Fruit fly (Drosophila melanogaster): Measurements from ENCODE around the gene Hs6st.
A peak's percentile ranks its signal among the peaks of the same experiment; 100 is the strongest.

The Hs6st gene

DNA sequence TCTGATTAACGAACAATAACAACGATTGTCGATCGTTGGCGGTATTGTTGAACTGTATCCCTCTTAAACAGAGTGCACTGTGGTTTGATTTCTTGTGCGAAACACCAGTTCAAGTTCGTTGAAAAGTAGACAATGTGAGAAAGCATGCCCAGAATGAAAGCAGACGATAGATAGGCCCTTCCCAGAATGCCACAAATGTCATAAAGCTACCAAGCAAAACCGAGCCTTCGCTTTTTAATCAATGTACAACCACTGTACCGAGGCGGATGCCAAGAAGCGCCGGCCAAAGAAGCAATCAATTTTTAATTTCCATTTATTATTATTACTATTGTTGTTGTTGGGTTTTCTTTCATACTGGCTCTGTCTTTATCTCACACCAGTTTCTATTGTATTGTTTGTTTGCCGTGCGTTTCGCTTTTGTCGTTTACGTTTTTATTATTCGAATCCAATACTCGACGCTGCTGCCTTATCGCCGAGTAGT lies 99.4 kb downstream of the Hs6st start (continued):
- TF ChIP-seq woc (GFP tag; optimal IDR thresholded peaks at IDR 0.05) (peak; percentile 41), fru (GFP tag; optimal IDR thresholded peaks at IDR 0.05) (peak; percentile 69), foxo (GFP tag; optimal IDR thresholded peaks at IDR 0.05) (peak; percentile 5 to 85), psq (GFP tag; optimal IDR thresholded peaks at IDR 0.05) (peak; percentile 69), tai (GFP tag; optimal IDR thresholded peaks at IDR 0.05) (no peak)

DNA sequence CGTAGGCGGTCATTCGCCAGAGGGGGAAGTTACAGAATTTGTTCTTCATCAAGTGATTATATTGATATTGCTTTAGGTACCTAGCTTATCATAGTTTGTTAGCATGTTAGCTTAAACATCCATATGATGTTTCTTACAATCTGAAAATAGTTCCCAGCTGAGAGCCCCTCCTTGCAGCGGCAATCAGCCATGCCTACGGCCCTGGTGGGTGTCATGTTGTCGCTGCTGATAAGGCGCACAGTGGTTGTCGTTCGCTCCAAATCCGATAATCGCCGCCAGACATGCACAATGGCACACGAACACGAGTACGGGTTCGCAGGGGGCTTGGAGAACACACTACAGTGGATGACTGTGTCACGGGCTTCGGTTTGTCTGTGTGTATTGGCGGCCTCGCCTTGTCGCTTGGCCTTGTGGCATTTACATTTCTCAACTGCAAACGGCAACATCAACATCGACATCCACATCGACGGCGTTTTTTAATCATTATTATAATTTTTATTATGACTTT lies 102.3 kb downstream of the Hs6st start:
- TF ChIP-seq dmrt93B (GFP tag; optimal IDR thresholded peaks at IDR 0.05) (peak; percentile 83), Jra (GFP tag; optimal IDR thresholded peaks at IDR 0.05) (peak; percentile 92), Rel (GFP tag; optimal IDR thresholded peaks at IDR 0.05) (peak; percentile 33), Rel (tag; optimal IDR thresholded peaks at IDR 0.05) (peak; percentile 87), dl (GFP tag; optimal IDR thresholded peaks at IDR 0.05; ENCODE audit: insufficient read depth in 1 of 2, partially characterized antibody in 2 of 2) (no peak), Myc (optimal IDR thresholded peaks at IDR 0.05) (no peak), N (GFP tag; optimal IDR thresholded peaks at IDR 0.05) (no peak), Hr78 (GFP tag; optimal IDR thresholded peaks at IDR 0.05) (no peak), HLH106 (tag; optimal IDR thresholded peaks at IDR 0.05) (peak; percentile 89), pan (optimal IDR thresholded peaks at IDR 0.05) (no peak), rgr (GFP tag; optimal IDR thresholded peaks at IDR 0.05) (peak; percentile 96), Mio (GFP tag; optimal IDR thresholded peaks at IDR 0.05) (peak; percentile 78), Hr83 (GFP tag; optimal IDR thresholded peaks at IDR 0.05; ENCODE audit: poor library complexity, severe bottlenecking) (peak; percentile 81), woc (GFP tag; optimal IDR thresholded peaks at IDR 0.05) (peak; percentile 75), Hnf4 (GFP tag; optimal IDR thresholded peaks at IDR 0.05) (peak; percentile 92), usp (GFP tag; optimal IDR thresholded peaks at IDR 0.05) (no peak), Abd-B (GFP tag; optimal IDR thresholded peaks at IDR 0.05) (no peak), dsf (GFP tag; optimal IDR thresholded peaks at IDR 0.05; ENCODE audit: borderline replicate concordance) (peak; percentile 56), br (GFP tag; optimal IDR thresholded peaks at IDR 0.05) (peak; percentile 95), Dif (GFP tag; optimal IDR thresholded peaks at IDR 0.05; ENCODE audit: partially characterized antibody) (peak; percentile 42), jim (GFP tag; optimal IDR thresholded peaks at IDR 0.05) (peak; percentile 10), CrebA (GFP tag; optimal IDR thresholded peaks at IDR 0.05; ENCODE audit: borderline replicate concordance) (no peak), psq (GFP tag; optimal IDR thresholded peaks at IDR 0.05) (peak; percentile 86), h (GFP tag; optimal IDR thresholded peaks at IDR 0.05) (peak; percentile 95), Vsx2 (GFP tag; optimal IDR thresholded peaks at IDR 0.05; ENCODE audit: partially characterized antibody) (no peak), lola (GFP tag; optimal IDR thresholded peaks at IDR 0.05) (no peak), GATAd (GFP tag; optimal IDR thresholded peaks at IDR 0.05) (peak; percentile 45), brk (GFP tag; optimal IDR thresholded peaks at IDR 0.05) (no peak), ey (GFP tag; optimal IDR thresholded peaks at IDR 0.05) (peak; percentile 96), sv (GFP tag; optimal IDR thresholded peaks at IDR 0.05) (peak; percentile 68), Dfd (GFP tag; optimal IDR thresholded peaks at IDR 0.05) (no peak), tai (GFP tag; optimal IDR thresholded peaks at IDR 0.05) (peak; percentile 89), Sp1 (GFP tag; optimal IDR thresholded peaks at IDR 0.05) (peak; percentile 86), CG9705 (GFP tag; optimal IDR thresholded peaks at IDR 0.05) (peak; percentile 52), CG32264 (GFP tag; optimal IDR thresholded peaks at IDR 0.05) (peak; percentile 66), fru (GFP tag; optimal IDR thresholded peaks at IDR 0.05) (peak; percentile 95), foxo (GFP tag; optimal IDR thresholded peaks at IDR 0.05) (peak; percentile 6 to 94), OdsH (GFP tag; optimal IDR thresholded peaks at IDR 0.05) (peak; percentile 95), sage (GFP tag; optimal IDR thresholded peaks at IDR 0.05) (peak; percentile 55)

DNA sequence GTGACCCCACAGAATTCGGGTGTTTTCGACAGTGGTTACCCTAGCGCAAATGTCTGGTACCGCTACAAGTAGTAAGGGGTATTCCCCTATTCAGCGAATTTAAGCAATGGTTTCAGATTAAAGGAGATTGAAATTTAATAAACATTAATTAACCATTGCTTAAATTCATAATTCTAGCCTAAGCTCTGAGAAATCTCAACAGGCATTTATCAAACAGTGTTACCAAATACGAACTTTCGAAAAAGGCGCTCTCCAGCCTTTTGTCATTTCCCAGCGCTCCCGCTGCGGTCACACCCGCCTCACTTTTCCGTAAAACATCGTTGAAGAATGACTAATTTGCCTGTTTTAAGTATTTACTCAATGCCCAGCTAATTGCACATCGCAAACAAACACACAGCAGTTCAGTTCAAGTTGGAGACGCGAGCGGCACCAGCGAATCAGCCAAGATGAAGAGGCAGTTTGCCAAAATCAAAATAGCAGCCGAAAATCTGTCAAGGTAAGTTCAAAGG lies 103.4 kb downstream of the Hs6st start, which contains the start of the genes Surf6 and RhoGAP92B:
Gene Surf6 (minus strand): TSS at position 4 of the 509 bp plus-strand sequence.
Gene RhoGAP92B (plus strand): TSS at position 300 of the 509 bp plus-strand sequence.
- no peak for TF ChIP-seq tai (GFP tag; optimal IDR thresholded peaks at IDR 0.05)
- TF ChIP-seq ey (GFP tag; optimal IDR thresholded peaks at IDR 0.05): peak; percentile 59
- no peak for TF ChIP-seq Vsx2 (GFP tag; optimal IDR thresholded peaks at IDR 0.05; ENCODE audit: partially characterized antibody)
- TF ChIP-seq Dif (GFP tag; optimal IDR thresholded peaks at IDR 0.05; ENCODE audit: partially characterized antibody): no peak
- TF ChIP-seq lola (GFP tag; optimal IDR thresholded peaks at IDR 0.05): no peak
- no peak for TF ChIP-seq Mio (GFP tag; optimal IDR thresholded peaks at IDR 0.05)
- peak; percentile 49 for TF ChIP-seq Myc (optimal IDR thresholded peaks at IDR 0.05)
- peak; percentile 49 for TF ChIP-seq HLH106 (tag; optimal IDR thresholded peaks at IDR 0.05)
- no peak for TF ChIP-seq Dfd (GFP tag; optimal IDR thresholded peaks at IDR 0.05)
- TF ChIP-seq dsf (GFP tag; optimal IDR thresholded peaks at IDR 0.05; ENCODE audit: borderline replicate concordance): peak; percentile 8
- TF ChIP-seq Sp1 (GFP tag; optimal IDR thresholded peaks at IDR 0.05): peak; percentile 65
- TF ChIP-seq h (GFP tag; optimal IDR thresholded peaks at IDR 0.05): peak; percentile 81
- TF ChIP-seq dmrt93B (GFP tag; optimal IDR thresholded peaks at IDR 0.05): no peak
- TF ChIP-seq usp (GFP tag; optimal IDR thresholded peaks at IDR 0.05): no peak
- TF ChIP-seq fru (GFP tag; optimal IDR thresholded peaks at IDR 0.05): peak; percentile 62
- no peak for TF ChIP-seq dl (GFP tag; optimal IDR thresholded peaks at IDR 0.05; ENCODE audit: insufficient read depth in 1 of 2, partially characterized antibody in 2 of 2)
- no peak for TF ChIP-seq Hr78 (GFP tag; optimal IDR thresholded peaks at IDR 0.05)
- no peak for TF ChIP-seq N (GFP tag; optimal IDR thresholded peaks at IDR 0.05)
- peak; percentile 56 for TF ChIP-seq rgr (GFP tag; optimal IDR thresholded peaks at IDR 0.05)
- no peak for TF ChIP-seq Rel (GFP tag; optimal IDR thresholded peaks at IDR 0.05)
- TF ChIP-seq Rel (tag; optimal IDR thresholded peaks at IDR 0.05): peak; percentile 93
- no peak for TF ChIP-seq CG32264 (GFP tag; optimal IDR thresholded peaks at IDR 0.05)
- TF ChIP-seq Hnf4 (GFP tag; optimal IDR thresholded peaks at IDR 0.05): peak; percentile 39
- peak; percentile 73 for TF ChIP-seq Jra (GFP tag; optimal IDR thresholded peaks at IDR 0.05)
- no peak for TF ChIP-seq pan (optimal IDR thresholded peaks at IDR 0.05)
- TF ChIP-seq sage (GFP tag; optimal IDR thresholded peaks at IDR 0.05): no peak
- TF ChIP-seq jim (GFP tag; optimal IDR thresholded peaks at IDR 0.05): no peak
- TF ChIP-seq woc (GFP tag; optimal IDR thresholded peaks at IDR 0.05): peak; percentile 40
- TF ChIP-seq br (GFP tag; optimal IDR thresholded peaks at IDR 0.05): peak; percentile 72
- peak in 1 of 2 experiments; percentile 68 for TF ChIP-seq foxo (GFP tag; optimal IDR thresholded peaks at IDR 0.05)
- TF ChIP-seq GATAd (GFP tag; optimal IDR thresholded peaks at IDR 0.05): no peak
- TF ChIP-seq sv (GFP tag; optimal IDR thresholded peaks at IDR 0.05): peak; percentile 56
- no peak for TF ChIP-seq brk (GFP tag; optimal IDR thresholded peaks at IDR 0.05)
- TF ChIP-seq CrebA (GFP tag; optimal IDR thresholded peaks at IDR 0.05; ENCODE audit: borderline replicate concordance): no peak
- peak; percentile 35 for TF ChIP-seq psq (GFP tag; optimal IDR thresholded peaks at IDR 0.05)

Data from whole organism, wandering third instar larva.